Worm (Caenorhabditis elegans): ENCODE data around the gene R04B5.7.

Gene R04B5.7

ce11 chrV:10090461-10090860, at the start of gene R04B5.7:
R04B5.7 (minus strand) TSS chrV:10090561.
- no peak for TF ChIP-seq ttx-3 (tag; optimal IDR thresholded peaks at IDR 0.05)
- no peak for TF ChIP-seq ceh-48 (tag; optimal IDR thresholded peaks at IDR 0.05)
- no peak for TF ChIP-seq nfya-1 (tag; optimal IDR thresholded peaks at IDR 0.05)
- no peak for TF ChIP-seq ceh-30 (tag; optimal IDR thresholded peaks at IDR 0.05)
- TF ChIP-seq elt-4 (tag; optimal IDR thresholded peaks at IDR 0.05): no peak
- TF ChIP-seq pha-2 (tag; optimal IDR thresholded peaks at IDR 0.05): no peak
- no peak for TF ChIP-seq hlh-6 (tag; optimal IDR thresholded peaks at IDR 0.05)
- TF ChIP-seq ztf-16 (tag; optimal IDR thresholded peaks at IDR 0.05): no peak
- no peak for TF ChIP-seq dve-1 (tag; optimal IDR thresholded peaks at IDR 0.05)
- TF ChIP-seq K09A11.1 (tag; optimal IDR thresholded peaks at IDR 0.05; ENCODE audit: insufficient read depth): no peak
- no peak for TF ChIP-seq che-1 (tag; optimal IDR thresholded peaks at IDR 0.05)
- no peak for TF ChIP-seq unc-55 (GFP tag; optimal IDR thresholded peaks at IDR 0.05)
- no peak for TF ChIP-seq Y22D7AL.16 (tag; optimal IDR thresholded peaks at IDR 0.05)
- TF ChIP-seq fkh-6 (tag; optimal IDR thresholded peaks at IDR 0.05): no peak
- TF ChIP-seq gmeb-2 (tag; optimal IDR thresholded peaks at IDR 0.05): no peak
- TF ChIP-seq unc-42 (tag; optimal IDR thresholded peaks at IDR 0.05): no peak

ce11 chrV:10134077-10134693, 43.8 kb upstream of the R04B5.7 start, which contains the start of the genes C08B6.18, wdr-20 and C08B6.8:
C08B6.18 (minus strand) TSS chrV:10134127.
wdr-20 (minus strand) TSS chrV:10134158.
C08B6.8 (plus strand) TSS chrV:10134643.
- peak; percentile 4 for TF ChIP-seq unc-42 (tag; optimal IDR thresholded peaks at IDR 0.05)
- TF ChIP-seq hlh-30 (tag; optimal IDR thresholded peaks at IDR 0.05; ENCODE audit: insufficient read depth): no peak
- no peak for TF ChIP-seq ref-2 (tag; optimal IDR thresholded peaks at IDR 0.05)

- no peak for TF ChIP-seq ceh-9 (tag; optimal IDR thresholded peaks at IDR 0.05)
- no peak for TF ChIP-seq ets-4 (tag; optimal IDR thresholded peaks at IDR 0.05)
- TF ChIP-seq pha-2 (tag; optimal IDR thresholded peaks at IDR 0.05): no peak
- TF ChIP-seq elt-4 (tag; optimal IDR thresholded peaks at IDR 0.05): no peak
- no peak for TF ChIP-seq pros-1 (tag; optimal IDR thresholded peaks at IDR 0.05)
- TF ChIP-seq dmd-4 (tag; optimal IDR thresholded peaks at IDR 0.05; ENCODE audit: borderline replicate concordance): no peak
- TF ChIP-seq ttx-3 (tag; optimal IDR thresholded peaks at IDR 0.05): no peak
- TF ChIP-seq fkh-6 (tag; optimal IDR thresholded peaks at IDR 0.05): no peak
- TF ChIP-seq lim-6 (tag; optimal IDR thresholded peaks at IDR 0.05): no peak
- TF ChIP-seq hlh-8 (tag; optimal IDR thresholded peaks at IDR 0.05): no peak
- no peak for TF ChIP-seq F13H6.1 (tag; optimal IDR thresholded peaks at IDR 0.05)
These were observed 42.9 kb upstream of the R04B5.7 start for ce11 chrV:10133277-10133676.

- TF ChIP-seq nfya-1 (tag; optimal IDR thresholded peaks at IDR 0.05) (no peak), madf-2 (tag; optimal IDR thresholded peaks at IDR 0.05) (no peak), ets-4 (tag; optimal IDR thresholded peaks at IDR 0.05) (no peak), unc-3 (GFP tag; conservative IDR thresholded peaks at IDR 0.05) (no peak), unc-3 (tag; optimal IDR thresholded peaks at IDR 0.05) (no peak), unc-42 (tag; optimal IDR thresholded peaks at IDR 0.05) (no peak), dve-1 (tag; optimal IDR thresholded peaks at IDR 0.05) (no peak), lim-6 (tag; optimal IDR thresholded peaks at IDR 0.05) (no peak), elt-4 (tag; optimal IDR thresholded peaks at IDR 0.05) (no peak), ceh-9 (tag; optimal IDR thresholded peaks at IDR 0.05) (no peak), K09A11.1 (tag; optimal IDR thresholded peaks at IDR 0.05; ENCODE audit: insufficient read depth) (no peak), pag-3 (tag; optimal IDR thresholded peaks at IDR 0.05; ENCODE audit: borderline replicate concordance) (no peak), unc-55 (GFP tag; optimal IDR thresholded peaks at IDR 0.05) (no peak), hlh-6 (tag; optimal IDR thresholded peaks at IDR 0.05) (no peak), C38D4.7 (GFP tag; optimal IDR thresholded peaks at IDR 0.05) (no peak), pros-1 (tag; optimal IDR thresholded peaks at IDR 0.05) (no peak), F13H6.1 (tag; optimal IDR thresholded peaks at IDR 0.05) (no peak), hlh-13 (GFP tag; optimal IDR thresholded peaks at IDR 0.05) (no peak), hlh-15 (tag; optimal IDR thresholded peaks at IDR 0.05) (no peak), ztf-16 (tag; optimal IDR thresholded peaks at IDR 0.05) (no peak)
These were observed 39.8 kb upstream of the R04B5.7 start, which contains the start of gene aos-1 for ce11 chrV:10130195-10130594. aos-1 (minus strand) TSS chrV:10130295.

All from whole organism, late embryonic.